Worm (Caenorhabditis elegans) whole organism, midembryonic: ENCODE results near the gene fbxa-81.

Experiments used
- T22C8.4 ChIP-seq: fragments of 200-800 bp; sonication (Bioruptor generic); IDR thresholded peaks from 2 replicates; pipeline ENCODE4 v1.3.6; 2022; ENCODE audit warnings: missing genetic modification characterization, missing compliant biosample characterization
- cog-1 ChIP-seq: sonication (generic microtip); optimal IDR thresholded peaks from 2 replicates; lab custom pipeline; 2016; ENCODE audit warnings: missing genetic modification characterization, missing compliant biosample characterization
- flt-1 ChIP-seq: fragments of 200-800 bp; sonication (Bioruptor generic); IDR thresholded peaks from 2 replicates; pipeline ENCODE4 v1.3.6; 2022; ENCODE audit warnings: missing genetic modification characterization, missing compliant biosample characterization
- klf-2 ChIP-seq: fragments of 200-800 bp; sonication (Bioruptor generic); conservative IDR thresholded peaks from 2 replicates; pipeline ENCODE4 v1.3.6; 2022; ENCODE audit warnings: missing genetic modification reagents, missing genetic modification characterization, missing compliant biosample characterization
- med-1 ChIP-seq: sonication (generic microtip); optimal IDR thresholded peaks from 2 replicates; lab custom pipeline; 2017; ENCODE audit warnings: missing genetic modification characterization, mild to moderate bottlenecking, missing compliant biosample characterization, antibody characterized with exemption, missing genetic modification reagents; ENCODE audit not compliant: insufficient read depth
- ref-1 ChIP-seq: fragments of 200-800 bp; sonication (Bioruptor generic); conservative IDR thresholded peaks from 2 replicates; pipeline ENCODE4 v1.3.6; 2022; ENCODE audit warnings: missing genetic modification reagents, missing genetic modification characterization, missing compliant biosample characterization
- tab-1 ChIP-seq: fragments of 200-800 bp; sonication (Bioruptor generic); IDR thresholded peaks from 2 replicates; pipeline ENCODE4 v1.3.6; 2022; ENCODE audit warnings: missing genetic modification characterization, missing compliant biosample characterization
- ztf-23 ChIP-seq: fragments of 200-800 bp; sonication (Bioruptor generic); IDR thresholded peaks from 2 replicates; pipeline ENCODE4 v1.3.6; 2022; ENCODE audit warnings: missing genetic modification reagents, missing genetic modification characterization, missing compliant biosample characterization
- ztf-29 ChIP-seq: fragments of 200-800 bp; sonication (Bioruptor generic); IDR thresholded peaks from 2 replicates; pipeline ENCODE4 v1.3.6; 2022; ENCODE audit warnings: missing genetic modification reagents, missing genetic modification characterization, missing compliant biosample characterization

DNA sequence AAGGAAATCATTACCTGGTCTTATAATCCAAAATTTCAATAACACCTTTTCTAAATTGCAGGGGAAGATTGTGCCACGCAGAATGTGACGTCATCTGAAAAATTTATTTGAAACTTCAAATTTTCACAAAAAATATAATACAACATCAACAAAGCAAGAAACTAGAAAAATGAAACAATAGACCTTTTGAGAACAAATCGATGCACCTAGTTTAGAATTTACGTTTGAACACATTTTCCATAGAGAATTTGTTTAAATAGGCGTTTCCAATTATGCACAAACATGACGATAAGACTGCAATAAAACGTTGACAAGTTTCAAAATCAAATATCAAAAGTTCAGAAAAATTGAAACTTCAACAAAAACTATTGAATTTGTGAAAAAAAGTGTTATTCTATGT, 29.1 kb downstream of the fbxa-81 start, which contains the start of gene fbxa-141:
- TF ChIP-seq med-1 (GFP tag; lab: Kevin White, UChicago), result no peak
- no peak for TF ChIP-seq ref-1
- no peak for TF ChIP-seq klf-2 (GFP tag; lab: Robert Waterston, UW)
- TF ChIP-seq flt-1 (GFP tag; lab: Robert Waterston, UW), result no peak
- TF ChIP-seq tab-1, result no peak
- TF ChIP-seq cog-1 (tag; lab: Kevin White, UChicago), result no peak
- TF ChIP-seq ztf-29 (GFP tag; lab: Robert Waterston, UW), result no peak
- no peak for TF ChIP-seq ztf-23 (GFP tag; lab: Robert Waterston, UW)
- TF ChIP-seq T22C8.4 (GFP tag; lab: Robert Waterston, UW), result no peak
